Worm (Caenorhabditis elegans) whole organism, L2 larva: ENCODE results near the gene F42C5.9.

Experiments used
- alr-1 ChIP-seq: fragments of 150-350 bp; optimal IDR thresholded peaks from 2 replicates; lab custom pipeline; 2014; ENCODE audit warnings: missing biosample characterization, missing genetic modification characterization
- crh-2 ChIP-seq: sonication (generic microtip); optimal IDR thresholded peaks from 2 replicates; lab custom pipeline; 2017; ENCODE audit warnings: missing biosample characterization, missing genetic modification characterization
- nhr-11 ChIP-seq: fragments of 150-350 bp; optimal IDR thresholded peaks from 2 replicates; lab custom pipeline; 2014; ENCODE audit warnings: missing biosample characterization, missing genetic modification characterization
- nhr-23 ChIP-seq: fragments of 150-350 bp; optimal IDR thresholded peaks from 2 replicates; lab custom pipeline; 2014; ENCODE audit warnings: missing biosample characterization, missing genetic modification reagents, missing genetic modification characterization
- ztf-4 ChIP-seq: fragments of 150-350 bp; optimal IDR thresholded peaks from 2 replicates; lab custom pipeline; 2014; ENCODE audit warnings: missing biosample characterization, missing genetic modification characterization

DNA sequence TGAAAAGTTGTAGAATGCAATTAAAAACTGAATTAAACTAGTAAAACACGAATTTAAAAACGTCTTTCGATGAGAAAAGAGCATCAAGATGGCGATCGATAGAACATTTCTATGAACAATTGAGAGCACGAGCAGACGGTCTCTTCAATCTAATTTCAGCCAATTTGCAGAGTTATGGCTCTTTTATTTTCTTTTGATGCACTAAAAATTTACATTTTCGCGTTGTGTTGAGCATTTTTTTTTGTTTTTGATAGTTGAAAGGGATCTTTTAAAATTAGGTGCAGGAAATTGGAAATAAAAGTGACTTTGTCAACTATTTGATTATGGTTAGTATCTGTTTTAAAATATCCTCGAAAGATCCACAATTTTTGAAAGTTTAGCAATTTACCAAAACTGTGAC lies 7.9 kb downstream of the F42C5.9 start, which contains the start of gene F42C5.6:
- TF ChIP-seq ztf-4 (tag; lab: Kevin White, UChicago) (no peak), nhr-11 (tag; lab: Kevin White, UChicago) (no peak), crh-2 (no peak), nhr-23 (tag; lab: Kevin White, UChicago) (no peak), alr-1 (tag; lab: Kevin White, UChicago) (no peak)
